Worm (Caenorhabditis elegans): Measurements from ENCODE around the gene B0280.17.

- TF ChIP-seq med-1 (GFP tag; optimal IDR thresholded peaks at IDR 0.05; ENCODE audit: insufficient read depth) (no peak), flt-1 (GFP tag; IDR thresholded peaks at IDR 0.05) (no peak), cog-1 (tag; optimal IDR thresholded peaks at IDR 0.05) (no peak), ztf-23 (GFP tag; IDR thresholded peaks at IDR 0.05) (no peak)
These were observed 27.9 kb downstream of the B0280.17 start, which contains the start of gene odd-1 for ce11 chrIII:7107965-7108364.

Measured in whole organism, midembryonic.